Fruit fly (Drosophila melanogaster): ENCODE results near the gene Nfs1.

Gene Nfs1

dm6 chr2L:12010100-12010876, 10.8 kb downstream of the Nfs1 start (continued):
- peak; percentile 51 for TF ChIP-seq CG4328 (GFP tag; optimal IDR thresholded peaks at IDR 0.05)
- no peak for TF ChIP-seq CG8944 (GFP tag; optimal IDR thresholded peaks at IDR 0.05)
- TF ChIP-seq NC2β (GFP tag; optimal IDR thresholded peaks at IDR 0.05), result no peak
- TF ChIP-seq ATbp (GFP tag; optimal IDR thresholded peaks at IDR 0.05), result peak; percentile 35
- TF ChIP-seq cwo (GFP tag; optimal IDR thresholded peaks at IDR 0.05), result peak; percentile 84
- TF ChIP-seq dmrt99B (tag; optimal IDR thresholded peaks at IDR 0.05), result peak; percentile 55
- peak; percentile 65 for TF ChIP-seq nom (GFP tag; optimal IDR thresholded peaks at IDR 0.05)
- peak; percentile 80 for TF ChIP-seq chn (GFP tag; optimal IDR thresholded peaks at IDR 0.05)
- TF ChIP-seq ato (GFP tag; IDR thresholded peaks at IDR 0.05; ENCODE audit: partially characterized antibody), result no peak
- no peak for TF ChIP-seq Aef1 (GFP tag; IDR thresholded peaks at IDR 0.05)
- TF ChIP-seq Hand (GFP tag; optimal IDR thresholded peaks at IDR 0.05), result peak; percentile 17
- TF ChIP-seq chif (GFP tag; optimal IDR thresholded peaks at IDR 0.05), result no peak
- peak; percentile 85 for TF ChIP-seq kah (GFP tag; optimal IDR thresholded peaks at IDR 0.05)
- TF ChIP-seq dimm (GFP tag; IDR thresholded peaks at IDR 0.05), result no peak
- peak; percentile 27 for TF ChIP-seq CG1603 (tag; optimal IDR thresholded peaks at IDR 0.05)
- peak; percentile 47 for TF ChIP-seq lbe (GFP tag; optimal IDR thresholded peaks at IDR 0.05)
- peak; percentile 98 for TF ChIP-seq CG34376 (GFP tag; optimal IDR thresholded peaks at IDR 0.05)
- peak; percentile 0 for TF ChIP-seq CG12391 (tag; optimal IDR thresholded peaks at IDR 0.05)
- TF ChIP-seq repo (GFP tag; optimal IDR thresholded peaks at IDR 0.05), result peak; percentile 19
- peak; percentile 60 for TF ChIP-seq Fer1 (GFP tag; optimal IDR thresholded peaks at IDR 0.05)
- TF ChIP-seq Eip74EF (GFP tag; optimal IDR thresholded peaks at IDR 0.05), result peak in 1 of 2 experiments; percentile 45
- TF ChIP-seq oc (tag; optimal IDR thresholded peaks at IDR 0.05), result peak; percentile 99
- no peak for TF ChIP-seq H15 (GFP tag; IDR thresholded peaks at IDR 0.05)
- peak; percentile 18 for TF ChIP-seq CTCF (GFP tag; optimal IDR thresholded peaks at IDR 0.05)
- TF ChIP-seq lov (optimal IDR thresholded peaks at IDR 0.05), result no peak
- TF ChIP-seq lov (GFP tag; IDR thresholded peaks at IDR 0.05), result no peak
- TF ChIP-seq CG1529 (GFP tag; optimal IDR thresholded peaks at IDR 0.05), result peak; percentile 23
- TF ChIP-seq CG10431 (GFP tag; optimal IDR thresholded peaks at IDR 0.05), result peak; percentile 19
- TF ChIP-seq H2.0 (GFP tag; IDR thresholded peaks at IDR 0.05), result no peak
- peak; percentile 39 for TF ChIP-seq pho (GFP tag; optimal IDR thresholded peaks at IDR 0.05)
- TF ChIP-seq kni (GFP tag; optimal IDR thresholded peaks at IDR 0.05), result peak; percentile 100
- peak; percentile 46 for TF ChIP-seq CG6254 (GFP tag; optimal IDR thresholded peaks at IDR 0.05)
- TF ChIP-seq ewg (GFP tag; optimal IDR thresholded peaks at IDR 0.05), result peak; percentile 7
- peak; percentile 98 for TF ChIP-seq CG3838 (GFP tag; optimal IDR thresholded peaks at IDR 0.05)
- TF ChIP-seq Elba2 (GFP tag; optimal IDR thresholded peaks at IDR 0.05), result peak; percentile 100
- peak; percentile 18 for TF ChIP-seq pb (GFP tag; optimal IDR thresholded peaks at IDR 0.05)
- no peak for TF ChIP-seq CG10979 (tag; optimal IDR thresholded peaks at IDR 0.05)
- TF ChIP-seq CG3407 (GFP tag; optimal IDR thresholded peaks at IDR 0.05), result no peak
- TF ChIP-seq CG3065 (GFP tag; optimal IDR thresholded peaks at IDR 0.05), result no peak
- no peak for TF ChIP-seq CG32767 (GFP tag; IDR thresholded peaks at IDR 0.05)
- TF ChIP-seq wek (GFP tag; optimal IDR thresholded peaks at IDR 0.05), result peak; percentile 43
- TF ChIP-seq esg (GFP tag; conservative IDR thresholded peaks at IDR 0.05), result no peak
- TF ChIP-seq B-H2 (GFP tag; optimal IDR thresholded peaks at IDR 0.05), result peak; percentile 60
- TF ChIP-seq CG4707 (GFP tag; optimal IDR thresholded peaks at IDR 0.05), result peak; percentile 91
- TF ChIP-seq stwl (tag; optimal IDR thresholded peaks at IDR 0.05), result peak; percentile 7
- no peak for TF ChIP-seq CG12104 (GFP tag; optimal IDR thresholded peaks at IDR 0.05)

All from whole organism, embryonic.